Fruit fly (Drosophila melanogaster) whole organism, embryonic: ENCODE data around the gene eas.

Experiments used
- Asciz ChIP-seq: fragments of 200-800 bp; sonication (Bioruptor generic); optimal IDR thresholded peaks from 2 replicates; lab custom pipeline; 2017; ENCODE audit warnings: missing biosample characterization, mild to moderate bottlenecking, missing genetic modification characterization, missing genetic modification reagents
- BEAF-32 ChIP-seq: fragments of 200-800 bp; sonication (Bioruptor generic); optimal IDR thresholded peaks from 3 replicates; lab custom pipeline; 2017; ENCODE audit warnings: missing biosample characterization, missing genetic modification characterization, mild to moderate bottlenecking, moderate library complexity, missing genetic modification reagents
- Bgb ChIP-seq: fragments of 200-800 bp; sonication (Bioruptor generic); IDR thresholded peaks from 2 replicates; pipeline ENCODE4 v1.3.6; 2022; ENCODE audit warnings: missing biosample characterization, missing genetic modification characterization; ENCODE audit not compliant: partially characterized antibody
- CG1024 ChIP-seq: fragments of 200-800 bp; sonication (Bioruptor generic); IDR thresholded peaks from 2 replicates; pipeline ENCODE4 v1.3.6; 2022; ENCODE audit warnings: missing biosample characterization, missing genetic modification characterization
- CG10267 ChIP-seq: fragments of 200-800 bp; sonication (Bioruptor generic); optimal IDR thresholded peaks from 2 replicates; lab custom pipeline; 2018; ENCODE audit warnings: missing biosample characterization, mild to moderate bottlenecking, missing genetic modification characterization, moderate library complexity
- CG10979 ChIP-seq: fragments of 200-800 bp; sonication (Bioruptor generic); optimal IDR thresholded peaks from 2 replicates; lab custom pipeline; 2018; ENCODE audit warnings: missing biosample characterization, mild to moderate bottlenecking, missing genetic modification characterization, moderate library complexity
- CG12659 ChIP-seq: fragments of 200-800 bp; sonication (Bioruptor generic); optimal IDR thresholded peaks from 3 replicates; lab custom pipeline; 2017; ENCODE audit warnings: mild to moderate bottlenecking, missing biosample characterization, missing genetic modification reagents, missing genetic modification characterization
- CG13123 ChIP-seq: fragments of 200-800 bp; sonication (Bioruptor generic); optimal IDR thresholded peaks from 2 replicates; lab custom pipeline; 2016; ENCODE audit warnings: missing biosample characterization, missing genetic modification characterization
- CG14710 ChIP-seq: fragments of 200-800 bp; sonication (Bioruptor generic); optimal IDR thresholded peaks from 3 replicates; lab custom pipeline; 2019; ENCODE audit warnings: missing biosample characterization, mild to moderate bottlenecking, missing genetic modification characterization, moderate library complexity
- CG14860 ChIP-seq: fragments of 200-800 bp; sonication (Bioruptor generic); IDR thresholded peaks from 3 replicates; pipeline ENCODE4 v1.3.6; 2022; ENCODE audit warnings: missing biosample characterization, missing genetic modification characterization; ENCODE audit not compliant: partially characterized antibody
- CG15011 ChIP-seq: fragments of 200-800 bp; sonication (Bioruptor generic); optimal IDR thresholded peaks from 3 replicates; lab custom pipeline; 2018; ENCODE audit warnings: missing biosample characterization, mild to moderate bottlenecking, missing genetic modification characterization
- CG15696 ChIP-seq: fragments of 200-800 bp; sonication (Bioruptor generic); optimal IDR thresholded peaks from 2 replicates; lab custom pipeline; 2019; ENCODE audit warnings: missing biosample characterization, mild to moderate bottlenecking, missing genetic modification characterization, moderate library complexity
- CG17802 ChIP-seq: fragments of 200-800 bp; sonication (Bioruptor generic); optimal IDR thresholded peaks from 2 replicates; lab custom pipeline; 2018; ENCODE audit warnings: missing biosample characterization, mild to moderate bottlenecking, missing genetic modification characterization, moderate library complexity
- CG2129 ChIP-seq: fragments of 200-800 bp; sonication (Bioruptor generic); IDR thresholded peaks from 2 replicates; pipeline ENCODE4 v1.3.6; 2022; ENCODE audit warnings: missing biosample characterization, missing genetic modification characterization; ENCODE audit not compliant: partially characterized antibody
- CG2712 ChIP-seq: fragments of 200-800 bp; optimal IDR thresholded peaks from 3 replicates; lab custom pipeline; 2019; ENCODE audit warnings: missing biosample characterization, mild to moderate bottlenecking, missing genetic modification characterization, moderate library complexity
- CG30020 ChIP-seq: fragments of 200-800 bp; optimal IDR thresholded peaks from 2 replicates; lab custom pipeline; 2019; ENCODE audit warnings: missing biosample characterization, mild to moderate bottlenecking, missing genetic modification characterization, moderate library complexity
- CG3995 ChIP-seq: fragments of 200-800 bp; sonication (Bioruptor generic); optimal IDR thresholded peaks from 3 replicates; lab custom pipeline; 2016; ENCODE audit warnings: missing biosample characterization, missing genetic modification characterization
- CG6689 ChIP-seq: fragments of 200-800 bp; sonication (Bioruptor generic); IDR thresholded peaks from 2 replicates; pipeline ENCODE4 v1.3.6; 2022; ENCODE audit warnings: missing biosample characterization, missing genetic modification characterization
- CG6791 ChIP-seq: fragments of 200-800 bp; sonication (Bioruptor generic); IDR thresholded peaks from 3 replicates; pipeline ENCODE4 v1.3.6; 2022; ENCODE audit warnings: missing biosample characterization, missing genetic modification characterization; ENCODE audit not compliant: partially characterized antibody
- Doc3 ChIP-seq: fragments of 200-800 bp; sonication (Bioruptor generic); IDR thresholded peaks from 3 replicates; pipeline ENCODE4 v1.3.6; 2022; ENCODE audit warnings: missing biosample characterization, missing genetic modification characterization; ENCODE audit not compliant: partially characterized antibody
- Dp ChIP-seq: fragments of 200-800 bp; sonication (Bioruptor generic); optimal IDR thresholded peaks from 2 replicates; lab custom pipeline; 2018; ENCODE audit warnings: missing biosample characterization, mild to moderate bottlenecking, missing genetic modification characterization, moderate library complexity
- Elba2 ChIP-seq: fragments of 200-800 bp; sonication (Bioruptor generic); optimal IDR thresholded peaks from 3 replicates; lab custom pipeline; 2016; ENCODE audit warnings: missing biosample characterization, missing genetic modification characterization
- Nf-YA ChIP-seq: fragments of 200-800 bp; sonication (Bioruptor generic); IDR thresholded peaks from 2 replicates; pipeline ENCODE4 v1.3.6; 2022; ENCODE audit warnings: missing biosample characterization, missing genetic modification characterization
- Opbp ChIP-seq: fragments of 200-800 bp; sonication (Bioruptor generic); IDR thresholded peaks from 3 replicates; pipeline ENCODE4 v1.3.6; 2022; ENCODE audit warnings: missing biosample characterization, missing genetic modification characterization; ENCODE audit not compliant: partially characterized antibody
- Ptx1 ChIP-seq: fragments of 200-800 bp; sonication (Bioruptor generic); IDR thresholded peaks from 2 replicates; pipeline ENCODE4 v1.3.6; 2022; ENCODE audit warnings: missing biosample characterization, missing genetic modification characterization
- Ravus ChIP-seq: fragments of 200-800 bp; sonication (Bioruptor generic); IDR thresholded peaks from 2 replicates; pipeline ENCODE4 v1.3.6; 2022; ENCODE audit warnings: missing biosample characterization, missing genetic modification characterization
- Side ChIP-seq: fragments of 200-800 bp; sonication (Bioruptor generic); optimal IDR thresholded peaks from 2 replicates; lab custom pipeline; 2016; ENCODE audit warnings: missing biosample characterization, missing genetic modification characterization
- Ssrp ChIP-seq: fragments of 200-800 bp; sonication (Bioruptor generic); optimal IDR thresholded peaks from 2 replicates; lab custom pipeline; 2018; ENCODE audit warnings: missing biosample characterization, mild to moderate bottlenecking, missing genetic modification characterization, moderate library complexity
- Vsx1 ChIP-seq: fragments of 200-800 bp; sonication (Bioruptor generic); optimal IDR thresholded peaks from 2 replicates; lab custom pipeline; 2017; ENCODE audit warnings: missing biosample characterization, mild to moderate bottlenecking, missing genetic modification characterization, missing genetic modification reagents
- ab ChIP-seq: fragments of 200-800 bp; sonication (Bioruptor generic); optimal IDR thresholded peaks from 2 replicates; lab custom pipeline; 2016; ENCODE audit warnings: missing biosample characterization, missing genetic modification characterization
- bbx ChIP-seq: fragments of 200-800 bp; sonication (Bioruptor generic); IDR thresholded peaks from 2 replicates; pipeline ENCODE4 v1.3.6; 2022; ENCODE audit warnings: missing biosample characterization, missing genetic modification characterization; ENCODE audit not compliant: partially characterized antibody
- bigmax ChIP-seq: fragments of 200-800 bp; sonication (Bioruptor generic); optimal IDR thresholded peaks from 2 replicates; lab custom pipeline; 2018; ENCODE audit warnings: missing biosample characterization, mild to moderate bottlenecking, missing genetic modification characterization
- br ChIP-seq: fragments of >200 bp; optimal IDR thresholded peaks from 2 replicates; lab custom pipeline; 2017
- hb ChIP-seq: fragments of 200-800 bp; sonication (Bioruptor generic); IDR thresholded peaks from 3 replicates; pipeline ENCODE4 v1.3.6; 2022; ENCODE audit warnings: missing biosample characterization, missing genetic modification characterization; ENCODE audit not compliant: partially characterized antibody
- nerfin-2 ChIP-seq: fragments of 200-800 bp; sonication (Bioruptor generic); IDR thresholded peaks from 2 replicates; pipeline ENCODE4 v1.3.6; 2022; ENCODE audit warnings: missing biosample characterization, missing genetic modification characterization; ENCODE audit not compliant: partially characterized antibody
- odd ChIP-seq: fragments of 200-800 bp; sonication (Bioruptor generic); optimal IDR thresholded peaks from 2 replicates; lab custom pipeline; 2017; ENCODE audit warnings: missing biosample characterization, mild to moderate bottlenecking, missing genetic modification characterization
- pfk ChIP-seq: fragments of 200-800 bp; sonication (Bioruptor generic); optimal IDR thresholded peaks from 2 replicates; lab custom pipeline; 2018; ENCODE audit warnings: missing biosample characterization, mild to moderate bottlenecking, missing genetic modification characterization, moderate library complexity
- pzg ChIP-seq: fragments of 200-800 bp; sonication (Bioruptor generic); optimal IDR thresholded peaks from 3 replicates; lab custom pipeline; 2018; ENCODE audit warnings: missing biosample characterization, mild to moderate bottlenecking, missing genetic modification characterization, moderate library complexity
- ssp ChIP-seq: fragments of 200-800 bp; sonication (Bioruptor generic); IDR thresholded peaks from 2 replicates; pipeline ENCODE4 v1.3.6; 2022; ENCODE audit warnings: missing biosample characterization, missing genetic modification characterization
- tgo ChIP-seq: fragments of 200-800 bp; sonication (Bioruptor generic); IDR thresholded peaks from 3 replicates; pipeline ENCODE4 v1.3.6; 2022; ENCODE audit warnings: missing biosample characterization, missing genetic modification characterization
- tna ChIP-seq: fragments of 200-800 bp; sonication (Bioruptor generic); IDR thresholded peaks from 2 replicates; pipeline ENCODE4 v1.3.6; 2022; ENCODE audit warnings: missing biosample characterization, missing genetic modification characterization; ENCODE audit not compliant: partially characterized antibody
- zen ChIP-seq: fragments of 200-800 bp; sonication (Bioruptor generic); optimal IDR thresholded peaks from 3 replicates; lab custom pipeline; 2018; ENCODE audit warnings: missing biosample characterization, mild to moderate bottlenecking, missing genetic modification characterization, moderate library complexity
- zen2 ChIP-seq: fragments of 200-800 bp; sonication (Bioruptor generic); IDR thresholded peaks from 3 replicates; pipeline ENCODE4 v1.3.6; 2022; ENCODE audit warnings: missing biosample characterization, missing genetic modification characterization; ENCODE audit not compliant: partially characterized antibody

eas gene

dm6 chrX:16296423-16297292 is 18.5 kb downstream of the eas start, which contains the start of gene CG3632 (continued):
- TF ChIP-seq odd (GFP tag; lab: Kevin White, UChicago): no peak
- TF ChIP-seq CG12659: peak; percentile 78
- no peak; the same call in none of the 2 replicates for TF ChIP-seq Ptx1 (GFP tag; lab: Robert Waterston, UW)
- TF ChIP-seq Asciz: no peak
- no peak for TF ChIP-seq tgo (GFP tag; lab: Robert Waterston, UW)
- peak; percentile 41; the same call in 1 of the 2 replicates for TF ChIP-seq CG2129 (GFP tag; lab: Robert Waterston, UW)
- no peak for TF ChIP-seq CG15011 (GFP tag; lab: Kevin White, UChicago)
- no peak for TF ChIP-seq Vsx1 (GFP tag; lab: Kevin White, UChicago)

dm6 chrX:16297618-16298017 is 19.5 kb downstream of the eas start, which contains the start of gene ERp44:
Gene ERp44, minus strand, starts transcription at chrX:16297718.
- TF ChIP-seq CG13123 (GFP tag; lab: Kevin White, UChicago) (no peak), ab (GFP tag; lab: Kevin White, UChicago) (no peak), CG15011 (GFP tag; lab: Kevin White, UChicago) (no peak), Elba2 (GFP tag; lab: Kevin White, UChicago) (no peak), zen (tag; lab: Kevin White, UChicago) (no peak)

- peak; percentile 61 for TF ChIP-seq tna (GFP tag; lab: Robert Waterston, UW)
- peak; percentile 74 for TF ChIP-seq Dp (GFP tag; lab: Kevin White, UChicago)
- TF ChIP-seq CG30020 (tag; lab: Kevin White, UChicago): peak; percentile 93
- TF ChIP-seq Doc3 (GFP tag; lab: Robert Waterston, UW): peak; percentile 58; the same call in 2 of the 3 replicates
- TF ChIP-seq BEAF-32 (GFP tag; lab: Kevin White, UChicago): peak; percentile 59
- TF ChIP-seq CG1024 (GFP tag; lab: Robert Waterston, UW): 0 out of 2 replicates have a peak, but pooled peaks have one; percentile 31
- peak; percentile 76 for TF ChIP-seq bbx (GFP tag; lab: Robert Waterston, UW)
- peak; percentile 67 for TF ChIP-seq CG14860 (GFP tag; lab: Robert Waterston, UW)
- peak; percentile 69 for TF ChIP-seq nerfin-2 (GFP tag; lab: Robert Waterston, UW)
- TF ChIP-seq Opbp (GFP tag; lab: Robert Waterston, UW): peak; percentile 63; the same call in 2 of the 3 replicates
- no peak for TF ChIP-seq Ssrp
- TF ChIP-seq Nf-YA (GFP tag; lab: Robert Waterston, UW): no peak
- peak; percentile 12; the same call in 1 of the 3 replicates for TF ChIP-seq zen2
- peak; percentile 82 for TF ChIP-seq CG6791 (GFP tag; lab: Robert Waterston, UW)
- TF ChIP-seq CG14710 (tag; lab: Kevin White, UChicago): peak; percentile 35
- no peak for TF ChIP-seq br (lab: Kevin White, UChicago)
- TF ChIP-seq CG6689 (GFP tag; lab: Robert Waterston, UW): no peak
- peak; percentile 29 for TF ChIP-seq CG10267 (tag; lab: Kevin White, UChicago)
- peak; percentile 21 for TF ChIP-seq pfk
- TF ChIP-seq bigmax (GFP tag; lab: Kevin White, UChicago): no peak
- no peak for TF ChIP-seq CG10979 (tag; lab: Kevin White, UChicago)
- peak; percentile 78 for TF ChIP-seq Bgb
- TF ChIP-seq Ravus: no peak
- no peak for TF ChIP-seq CG15696 (tag; lab: Kevin White, UChicago)
- TF ChIP-seq pzg: peak; percentile 38
- no peak for TF ChIP-seq Side (GFP tag; lab: Kevin White, UChicago)
- TF ChIP-seq ssp (GFP tag; lab: Robert Waterston, UW): peak; percentile 95
- TF ChIP-seq CG3995 (GFP tag; lab: Kevin White, UChicago): peak; percentile 92
- peak; percentile 34 for TF ChIP-seq CG17802 (tag; lab: Kevin White, UChicago)
- peak; percentile 55; the same call in 2 of the 3 replicates for TF ChIP-seq hb (GFP tag; lab: Robert Waterston, UW)
- peak; percentile 58 for TF ChIP-seq CG2712 (tag; lab: Kevin White, UChicago)
These were observed 25.5 kb downstream of the eas start, which contains the start of gene CG3679 for dm6 chrX:16303636-16304035. Gene CG3679, plus strand, starts transcription at chrX:16303870.
